Worm (Caenorhabditis elegans) whole organism, L3 larva: ENCODE measurements around the gene C50F7.3.

Source experiments
- aly-2 ChIP-seq: fragments of 150-350 bp; optimal IDR thresholded peaks from 2 replicates; lab custom pipeline; 2014; ENCODE audit warnings: missing biosample characterization, missing genetic modification characterization
- ama-1 ChIP-seq: fragments of 150-350 bp; optimal IDR thresholded peaks from 2 replicates; lab custom pipeline; 2018
- daf-12 ChIP-seq: fragments of 150-350 bp; optimal IDR thresholded peaks from 2 replicates; lab custom pipeline; 2014; ENCODE audit warnings: missing biosample characterization, missing genetic modification reagents, missing genetic modification characterization
- elt-1 ChIP-seq: fragments of 150-350 bp; optimal IDR thresholded peaks from 2 replicates; lab custom pipeline; 2014; ENCODE audit warnings: missing biosample characterization, missing genetic modification characterization
- fos-1 ChIP-seq: fragments of 150-350 bp; optimal IDR thresholded peaks from 2 replicates; lab custom pipeline; 2014; ENCODE audit warnings: missing biosample characterization, missing genetic modification characterization
- jun-1 ChIP-seq: fragments of 150-350 bp; optimal IDR thresholded peaks from 2 replicates; lab custom pipeline; 2014; ENCODE audit warnings: missing biosample characterization, missing genetic modification reagents, missing genetic modification characterization
- nhr-12 ChIP-seq: fragments of 150-350 bp; optimal IDR thresholded peaks from 2 replicates; lab custom pipeline; 2014; ENCODE audit warnings: missing biosample characterization, missing genetic modification characterization
- nhr-28 ChIP-seq: fragments of 150-350 bp; optimal IDR thresholded peaks from 2 replicates; lab custom pipeline; 2014; ENCODE audit warnings: missing biosample characterization, missing genetic modification characterization
- nhr-76 ChIP-seq: fragments of 150-350 bp; sonication (generic microtip); optimal IDR thresholded peaks from 5 replicates; lab custom pipeline; 2014; ENCODE audit warnings: missing biosample characterization, missing genetic modification characterization
- pqm-1 ChIP-seq: fragments of 150-350 bp; optimal IDR thresholded peaks from 2 replicates; lab custom pipeline; 2017; ENCODE audit warnings: missing biosample characterization, missing genetic modification characterization, inconsistent platforms
- sea-2 ChIP-seq: fragments of 150-350 bp; sonication (generic microtip); optimal IDR thresholded peaks from 4 replicates; lab custom pipeline; 2014; ENCODE audit warnings: missing biosample characterization, missing genetic modification reagents, missing genetic modification characterization
- tbx-2 ChIP-seq: sonication (generic microtip); optimal IDR thresholded peaks from 2 replicates; lab custom pipeline; 2016; ENCODE audit warnings: mild to moderate bottlenecking, missing genetic modification characterization, missing compliant biosample characterization
- unc-62 ChIP-seq: fragments of 150-350 bp; sonication (generic microtip); optimal IDR thresholded peaks from 4 replicates; lab custom pipeline; 2014; ENCODE audit warnings: missing biosample characterization, missing genetic modification reagents, missing genetic modification characterization

DNA sequence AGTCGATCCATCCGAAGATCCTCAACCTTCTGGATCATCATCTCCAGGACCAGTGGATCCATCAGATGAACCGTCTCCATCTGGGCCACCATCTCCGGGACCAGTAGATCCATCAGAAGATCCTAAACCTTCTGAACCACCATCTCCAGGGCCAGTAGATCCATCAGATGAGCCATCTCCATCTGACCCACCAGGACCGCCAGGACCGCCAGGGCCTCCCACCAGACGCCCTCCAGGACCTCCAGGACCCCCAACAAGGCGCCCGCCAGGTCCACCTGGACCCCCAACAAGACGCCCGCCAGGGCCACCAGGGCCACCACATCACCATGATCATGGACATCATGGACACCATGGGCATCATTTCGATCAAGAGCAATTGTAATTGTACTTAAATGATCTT lies 4.9 kb upstream of the C50F7.3 start:
- TF ChIP-seq sea-2, result no peak
- TF ChIP-seq nhr-28 (tag; lab: Kevin White, UChicago), result no peak
- no peak for TF ChIP-seq daf-12 (tag; lab: Kevin White, UChicago)
- TF ChIP-seq ama-1, result no peak
- TF ChIP-seq aly-2 (tag; lab: Kevin White, UChicago), result no peak
- TF ChIP-seq jun-1, result no peak
- no peak for TF ChIP-seq elt-1 (tag; lab: Kevin White, UChicago)
- TF ChIP-seq pqm-1 (tag; lab: Kevin White, UChicago), result no peak
- TF ChIP-seq tbx-2 (tag; lab: Kevin White, UChicago), result no peak
- TF ChIP-seq nhr-12 (tag; lab: Kevin White, UChicago), result no peak
- no peak for TF ChIP-seq nhr-76
- TF ChIP-seq fos-1 (tag; lab: Kevin White, UChicago), result no peak
- no peak for TF ChIP-seq unc-62 (GFP tag; lab: Kevin White, UChicago)
